Fruit fly (Drosophila melanogaster) whole organism, larva: ENCODE measurements around the gene CYLD.

ENCODE experiments used
- noc ChIP-seq: fragments of 200-800 bp; sonication (Bioruptor generic); optimal IDR thresholded peaks from 3 replicates; lab custom pipeline; 2019; ENCODE audit warnings: missing biosample characterization, mild to moderate bottlenecking, missing genetic modification characterization, moderate library complexity

CYLD gene

DNA sequence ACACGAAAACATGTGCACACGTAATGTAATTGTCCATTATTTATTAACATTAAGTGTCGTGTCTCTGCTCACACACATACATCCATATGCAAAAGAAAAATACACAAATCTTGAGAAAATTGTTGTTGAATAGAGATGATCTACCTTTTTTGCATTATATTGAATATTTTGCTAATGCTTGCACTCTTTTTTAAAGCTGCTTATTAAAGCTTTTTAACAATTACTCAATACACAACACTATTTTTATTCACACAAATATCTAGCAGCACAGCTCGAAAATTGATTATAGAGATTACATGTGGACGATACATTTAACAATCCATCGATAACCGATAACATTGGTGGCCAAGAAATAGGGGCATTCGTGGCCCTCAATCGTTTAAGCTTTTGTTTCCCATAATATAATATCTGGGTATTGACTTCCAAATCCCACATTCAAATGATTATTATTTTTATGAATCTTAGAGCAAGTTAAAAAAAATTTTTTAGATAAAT is 7.5 kb downstream of the CYLD start, which contains the start of gene Ufd4:
TSS of gene Ufd4 (minus strand) at position 300 of the 495 bp plus-strand sequence.
- no peak for TF ChIP-seq noc (tag; lab: Kevin White, UChicago)

DNA sequence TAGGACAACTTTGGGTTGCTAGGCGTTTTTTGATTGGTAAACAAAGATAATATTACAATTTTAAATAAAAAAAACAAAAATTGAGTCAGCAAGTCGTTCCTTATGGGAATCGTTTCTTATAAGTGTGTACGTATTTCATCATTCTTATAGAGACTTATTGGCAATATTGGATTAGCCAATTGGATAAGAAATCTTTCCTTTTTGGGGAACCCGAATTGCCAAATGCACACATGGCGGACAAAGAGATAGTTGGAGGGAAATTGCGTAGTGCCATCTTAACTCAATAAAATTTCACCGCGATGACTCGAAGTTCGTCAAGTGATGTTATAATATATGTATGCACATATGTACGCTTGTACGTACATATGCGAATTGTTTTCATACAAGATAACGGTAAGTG is 8.4 kb downstream of the CYLD start:
- TF ChIP-seq noc (tag; lab: Kevin White, UChicago), result no peak

DNA sequence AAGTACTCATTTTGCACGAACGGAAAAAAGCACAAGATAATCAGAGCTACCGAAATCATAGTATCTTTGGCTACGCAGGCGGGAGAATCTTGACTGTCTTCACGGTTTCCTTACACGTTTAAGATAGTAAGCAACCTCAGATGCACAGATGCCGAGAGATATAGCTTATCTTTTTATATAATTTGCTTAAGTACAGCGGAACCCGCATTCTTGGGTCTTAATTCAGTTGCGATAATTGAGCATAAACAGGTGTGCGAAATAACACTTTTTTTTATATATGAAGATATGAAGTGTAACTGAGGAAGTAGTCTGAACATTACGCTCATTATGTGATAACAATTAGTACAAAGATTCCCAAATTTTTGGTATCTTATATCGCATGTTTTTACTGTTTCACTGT is 18.9 kb downstream of the CYLD start, which contains the start of gene CG34043:
TSS of gene CG34043 (minus strand) at position 101 of the 400 bp plus-strand sequence.
- no peak for TF ChIP-seq noc (tag; lab: Kevin White, UChicago)

DNA sequence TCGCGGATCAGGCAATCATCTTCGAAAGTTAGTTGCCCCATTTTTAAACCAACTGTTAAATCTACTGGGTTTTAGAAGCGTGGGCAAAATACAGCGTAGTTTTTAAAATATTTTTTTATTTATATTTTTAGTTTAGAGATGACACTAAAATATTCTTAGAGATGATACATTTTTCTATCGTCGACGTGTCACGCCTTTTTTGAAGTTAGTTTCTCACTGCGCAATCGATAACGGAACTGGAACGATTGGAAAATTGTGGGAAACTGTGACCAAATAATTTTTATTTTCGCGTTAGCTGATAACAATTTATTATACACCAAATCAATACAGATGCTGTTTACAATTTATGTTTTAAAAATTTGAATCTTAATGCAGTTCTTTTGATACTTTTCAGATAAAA is 21.0 kb downstream of the CYLD start, which contains the start of gene Utx:
TSS of gene Utx (minus strand) at position 154 of the 400 bp plus-strand sequence.
- TF ChIP-seq noc (tag; lab: Kevin White, UChicago), result no peak

DNA sequence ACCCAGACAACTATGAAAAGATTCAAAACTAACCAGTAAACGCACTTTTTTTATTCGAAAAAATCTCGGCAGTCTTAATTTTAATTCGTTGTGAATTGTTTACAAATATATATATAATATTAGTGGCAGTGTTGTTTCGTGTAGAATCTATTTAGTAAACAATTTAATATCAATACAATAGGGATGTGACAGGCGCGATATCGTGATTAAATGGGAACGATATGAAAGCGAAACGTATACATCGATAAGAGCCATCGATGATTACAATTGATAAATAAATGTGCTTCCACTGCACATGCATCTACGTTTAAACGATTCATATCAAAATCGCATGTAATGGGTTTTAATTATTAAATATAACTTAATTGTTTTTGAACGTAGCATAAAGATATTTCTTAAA is 22.3 kb downstream of the CYLD start:
- no peak for TF ChIP-seq noc (tag; lab: Kevin White, UChicago)

DNA sequence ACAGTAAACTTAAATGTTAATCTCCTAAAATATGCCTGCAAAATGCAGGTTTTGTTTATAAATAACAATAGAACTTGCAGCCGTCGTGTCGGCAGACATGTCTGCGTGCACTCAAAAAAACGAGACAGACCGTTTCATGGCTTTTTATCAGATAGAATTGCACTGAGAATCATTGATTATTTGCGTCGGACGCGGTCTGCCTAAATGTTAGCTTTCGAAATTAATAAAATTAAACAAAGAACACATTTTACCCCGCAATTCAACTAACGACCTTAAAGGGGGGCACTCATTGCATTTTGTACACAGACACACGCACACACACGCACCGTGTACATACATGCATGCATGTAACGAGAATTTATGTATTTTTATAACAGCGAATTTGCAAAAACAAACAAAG is 22.8 kb downstream of the CYLD start:
- no peak for TF ChIP-seq noc (tag; lab: Kevin White, UChicago)

DNA sequence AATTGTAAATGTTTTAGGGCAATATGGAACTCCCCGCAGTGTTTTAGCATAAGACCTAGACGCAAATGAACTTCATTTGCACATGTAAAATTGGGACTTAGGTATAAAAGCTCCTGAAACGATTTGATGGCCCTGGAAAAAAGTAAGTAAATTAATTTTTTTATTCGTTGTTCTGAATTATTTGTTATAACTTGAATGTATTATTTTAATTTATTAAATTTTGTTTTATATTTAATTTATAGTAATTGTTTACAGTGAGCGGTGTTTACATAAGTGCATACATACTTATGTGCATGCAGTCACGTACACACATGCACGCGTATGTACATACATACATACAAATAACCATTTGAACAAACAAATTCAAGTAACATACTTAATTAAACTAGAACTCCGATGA is 23.2 kb downstream of the CYLD start:
- TF ChIP-seq noc (tag; lab: Kevin White, UChicago), result no peak

DNA sequence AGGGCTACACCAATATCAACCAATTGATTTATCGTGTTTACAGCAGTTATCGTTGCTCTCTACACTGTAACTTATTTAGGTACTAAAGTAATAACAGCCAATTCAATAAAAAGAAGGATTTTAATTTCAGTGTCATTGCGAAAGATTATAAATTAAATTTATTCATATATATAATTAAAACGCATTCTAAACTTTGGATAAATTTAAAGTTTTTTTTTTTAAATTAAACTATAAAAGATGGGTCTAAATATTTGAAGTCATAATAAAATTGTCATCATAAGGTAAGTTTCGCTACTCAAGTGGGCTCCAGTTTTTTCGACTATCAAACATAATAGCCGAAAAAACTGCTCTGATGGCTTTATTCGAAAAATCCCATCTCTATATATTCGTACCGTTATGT is 27.4 kb downstream of the CYLD start, which contains the start of gene trk:
TSS of gene trk (minus strand) at position 101 of the 400 bp plus-strand sequence.
- no peak for TF ChIP-seq noc (tag; lab: Kevin White, UChicago)

DNA sequence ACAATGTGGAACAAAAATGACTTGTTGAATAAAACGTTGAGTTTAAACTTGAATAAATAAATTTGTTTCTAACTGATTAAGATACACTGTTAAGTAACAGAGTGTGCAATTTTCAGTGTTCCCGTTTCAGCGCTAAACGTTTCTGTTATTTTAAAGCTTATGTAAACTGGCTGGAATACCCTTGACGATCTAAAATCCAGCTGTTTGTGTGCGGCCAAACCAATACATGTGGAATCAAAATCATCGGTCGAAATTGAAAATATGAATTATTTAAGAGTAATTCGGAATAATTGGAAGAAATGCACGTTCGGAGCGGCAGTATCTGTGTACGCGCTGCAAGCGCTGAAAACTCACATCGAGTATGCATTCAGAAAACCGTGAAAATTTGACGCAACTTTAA is 29.8 kb downstream of the CYLD start, which contains the start of gene Mulk:
TSS of gene Mulk (plus strand) at position 198 of the 400 bp plus-strand sequence.
- no peak for TF ChIP-seq noc (tag; lab: Kevin White, UChicago)

DNA sequence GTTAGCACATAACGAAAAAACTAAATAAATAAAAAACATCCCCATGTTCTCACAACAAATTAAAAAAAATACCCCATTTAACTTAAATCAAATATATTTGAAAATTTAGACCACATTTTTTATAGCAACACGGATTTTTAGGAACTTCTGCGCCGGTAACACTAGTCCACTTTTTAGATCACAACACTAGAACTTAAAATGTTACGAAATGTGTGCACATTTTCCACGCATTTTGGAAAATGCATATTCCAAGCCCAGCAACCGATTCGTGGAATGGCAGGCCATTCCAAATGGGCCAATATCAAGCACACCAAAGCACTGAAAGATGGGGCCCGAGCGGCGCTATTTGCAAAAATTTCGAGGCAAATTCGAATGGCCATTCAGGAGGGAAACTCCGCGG is 31.0 kb downstream of the CYLD start, which contains the start of gene CG4957:
TSS of gene CG4957 (plus strand) at position 185 of the 400 bp plus-strand sequence.
- TF ChIP-seq noc (tag; lab: Kevin White, UChicago), result no peak

DNA sequence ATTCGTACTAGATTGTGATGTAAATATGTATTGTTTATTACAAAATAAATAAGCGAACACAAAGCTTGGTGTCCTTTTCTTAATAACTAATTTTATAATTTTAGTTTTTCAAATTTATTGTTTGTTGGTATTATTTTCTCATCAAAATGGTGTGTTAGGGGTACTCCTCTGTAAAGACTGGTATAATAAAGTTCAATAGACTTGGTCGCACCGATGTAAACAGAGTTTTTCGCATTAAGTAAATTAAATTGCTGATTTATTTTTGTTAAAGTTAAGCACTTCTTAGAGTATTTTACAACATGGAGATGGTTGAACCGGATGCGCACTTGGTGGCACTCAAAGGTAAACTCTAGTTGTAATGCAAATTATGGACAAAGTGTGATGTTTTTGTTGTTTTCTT is 33.1 kb downstream of the CYLD start, which contains the start of gene CG4953:
TSS of gene CG4953 (plus strand) at position 193 of the 400 bp plus-strand sequence.
- no peak for TF ChIP-seq noc (tag; lab: Kevin White, UChicago)

DNA sequence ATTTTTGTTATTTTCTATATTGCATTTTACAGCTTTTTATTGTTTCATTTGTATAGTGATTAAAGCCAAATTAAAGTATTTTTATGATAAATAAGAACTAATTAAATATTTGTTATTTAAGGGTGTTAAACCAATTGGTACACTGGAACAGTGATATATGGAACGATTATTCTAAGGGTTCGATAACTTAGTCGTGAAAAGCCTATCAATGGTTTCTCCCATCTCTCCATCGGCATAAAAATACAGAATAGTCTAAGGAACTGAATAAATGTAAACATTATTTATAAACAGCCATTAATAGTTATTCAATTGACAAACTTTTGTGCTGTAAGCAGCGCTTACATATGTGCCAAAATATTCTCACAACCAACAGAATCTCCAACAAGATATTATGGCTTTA is 34.5 kb downstream of the CYLD start, which contains the start of gene Mob3:
TSS of gene Mob3 (plus strand) at position 208 of the 400 bp plus-strand sequence.
- TF ChIP-seq noc (tag; lab: Kevin White, UChicago), result no peak

DNA sequence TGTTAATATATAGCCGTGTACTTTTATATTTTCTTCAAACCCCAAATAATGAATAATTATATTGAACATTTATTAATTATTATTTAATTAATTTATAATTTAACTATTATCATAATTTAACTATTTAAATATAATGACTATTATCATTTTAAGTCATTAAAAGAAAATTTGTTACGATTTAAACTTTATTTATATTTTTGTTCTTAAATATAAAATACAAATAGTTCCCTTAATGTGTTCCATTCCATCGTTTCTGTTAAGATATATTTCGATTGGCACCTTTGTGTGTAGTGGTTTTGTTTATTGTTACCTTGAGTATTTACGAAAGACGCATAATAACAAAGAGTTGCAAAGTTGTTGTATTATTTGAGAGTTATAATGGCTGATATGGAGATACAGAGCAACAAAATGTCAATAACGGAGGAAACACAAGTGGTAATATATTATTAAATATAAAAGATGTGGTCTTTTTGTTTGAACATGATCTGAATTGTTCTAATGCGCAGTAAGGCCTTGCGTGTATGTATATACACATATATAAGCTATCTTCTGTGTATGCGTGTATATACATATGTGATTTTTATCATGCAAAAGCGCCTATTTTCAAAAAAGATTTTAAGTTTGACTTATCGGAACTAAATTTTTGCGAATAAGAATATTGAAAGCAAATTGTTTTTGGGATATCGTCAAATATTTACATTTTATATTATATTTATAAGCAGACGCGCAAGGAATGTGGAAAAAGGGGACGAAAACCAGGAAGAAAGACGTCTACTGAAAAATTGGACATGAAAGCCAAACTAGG is 35.6 kb downstream of the CYLD start, which contains the start of gene REPTOR-BP:
TSS of gene REPTOR-BP (plus strand) at position 296 of the 805 bp plus-strand sequence.
- no peak for TF ChIP-seq noc (tag; lab: Kevin White, UChicago)

DNA sequence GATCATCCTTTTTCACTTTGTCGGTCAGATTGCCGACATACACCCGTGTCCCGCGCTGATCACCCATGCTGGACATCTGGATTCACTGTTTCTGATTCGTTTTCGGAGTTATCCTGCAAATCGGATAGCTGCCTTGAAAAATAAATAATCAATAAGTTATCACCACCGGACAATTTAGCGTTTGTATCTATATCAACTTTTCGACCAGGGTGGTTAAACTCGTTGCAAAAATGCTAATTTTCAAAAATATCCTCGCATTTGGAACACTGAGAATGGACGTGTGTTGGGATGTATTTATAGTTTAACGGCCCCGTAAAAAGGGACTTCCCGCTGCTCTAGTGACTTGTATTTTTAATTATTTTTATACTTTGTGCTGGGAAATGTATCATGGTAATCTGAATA is 36.3 kb downstream of the CYLD start, which contains the start of gene Rsf1:
TSS of gene Rsf1 (minus strand) at position 212 of the 402 bp plus-strand sequence.
- no peak for TF ChIP-seq noc (tag; lab: Kevin White, UChicago)

DNA sequence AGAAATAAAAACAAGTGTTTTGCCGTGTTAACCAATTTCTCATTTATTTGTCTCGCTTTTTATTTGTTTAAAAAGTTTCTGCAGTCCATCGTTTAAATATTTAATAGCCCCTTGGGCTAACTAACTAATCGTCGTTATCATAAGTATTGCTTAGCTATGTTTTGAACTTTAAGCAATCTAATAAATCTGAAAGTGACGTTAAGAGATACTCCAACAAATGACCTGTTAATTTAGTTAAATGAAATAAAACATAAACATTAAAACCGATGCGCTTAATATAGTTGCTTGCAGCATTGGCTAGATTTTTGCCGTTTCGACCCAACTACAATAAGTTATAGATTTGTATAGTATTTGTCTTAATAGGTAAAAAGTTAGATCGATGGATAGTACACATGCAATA is 37.9 kb downstream of the CYLD start:
- no peak for TF ChIP-seq noc (tag; lab: Kevin White, UChicago)
